Worm (Caenorhabditis elegans) whole organism, L1 larva: ENCODE measurements around the gene ZK643.6.

Source experiments
- C04F5.9 ChIP-seq: sonication (generic microtip); optimal IDR thresholded peaks from 2 replicates; lab custom pipeline; 2016; ENCODE audit warnings: missing genetic modification characterization, missing compliant biosample characterization
- C16A3.4 ChIP-seq: fragments of 150-350 bp; optimal IDR thresholded peaks from 2 replicates; lab custom pipeline; 2014; ENCODE audit warnings: missing biosample characterization, missing genetic modification characterization
- F16B12.6 ChIP-seq: fragments of 150-350 bp; optimal IDR thresholded peaks from 2 replicates; lab custom pipeline; 2014; ENCODE audit warnings: missing biosample characterization, missing genetic modification characterization
- Y116A8C.19 ChIP-seq: sonication (generic microtip); optimal IDR thresholded peaks from 2 replicates; lab custom pipeline; 2016; ENCODE audit warnings: missing compliant biosample characterization, missing genetic modification characterization, borderline replicate concordance
- aly-2 ChIP-seq: fragments of 150-350 bp; optimal IDR thresholded peaks from 2 replicates; lab custom pipeline; 2014; ENCODE audit warnings: missing biosample characterization, missing genetic modification characterization
- ama-1 ChIP-seq: fragments of 150-350 bp; optimal IDR thresholded peaks from 2 replicates; lab custom pipeline; 2014
- blmp-1 ChIP-seq: fragments of 150-350 bp; optimal IDR thresholded peaks from 2 replicates; lab custom pipeline; 2014; ENCODE audit warnings: missing biosample characterization, missing genetic modification characterization
- ceh-82 ChIP-seq, 3 experiments: fragments of 150-350 bp in 1 of 3; sonication (generic microtip) in 2 of 3; optimal IDR thresholded peaks; 2 replicates each; lab custom pipeline; 2014 to 2017; ENCODE audit warnings: missing biosample characterization in 3 of 3, missing genetic modification characterization in 3 of 3
- ceh-88 ChIP-seq: fragments of 200-800 bp; sonication (Bioruptor generic); IDR thresholded peaks from 2 replicates; pipeline ENCODE4 v1.3.6; 2022; ENCODE audit warnings: missing genetic modification characterization, missing compliant biosample characterization
- ces-1 ChIP-seq: fragments of 150-350 bp; optimal IDR thresholded peaks from 2 replicates; lab custom pipeline; 2014; ENCODE audit warnings: missing biosample characterization, missing genetic modification reagents, missing genetic modification characterization
- dpl-1 ChIP-seq, 3 experiments: fragments of 150-350 bp in 2 of 3; sonication (generic microtip) in 1 of 3; optimal IDR thresholded peaks; 2 replicates each; lab custom pipeline; 2014 to 2017; ENCODE audit warnings: missing biosample characterization in 3 of 3, missing genetic modification characterization in 3 of 3, missing genetic modification reagents in 3 of 3
- efl-1 ChIP-seq, 4 experiments: fragments of 150-350 bp; optimal IDR thresholded peaks in 3 of 4; peaks in 1 of 4; 1 replicate in 1 of 4; 2 replicates in 3 of 4; lab custom pipeline; 2014; ENCODE audit warnings: missing biosample characterization in 2 of 4, missing genetic modification characterization in 2 of 4, missing genetic modification reagents in 2 of 4
- elt-2 ChIP-seq: sonication (generic microtip); optimal IDR thresholded peaks from 2 replicates; lab custom pipeline; 2016; ENCODE audit warnings: missing genetic modification characterization, mild to moderate bottlenecking, inconsistent platforms, missing compliant biosample characterization, missing genetic modification reagents
- elt-3 ChIP-seq, 6 experiments: fragments of 150-350 bp in 1 of 6; sonication (generic microtip); optimal IDR thresholded peaks; 2 replicates each; lab custom pipeline; 2017 to 2018; ENCODE audit warnings: missing biosample characterization in 6 of 6, missing genetic modification characterization in 6 of 6, inconsistent platforms in 1 of 6
- fkh-10 ChIP-seq: sonication (generic microtip); optimal IDR thresholded peaks from 2 replicates; lab custom pipeline; 2017; ENCODE audit warnings: missing biosample characterization, missing genetic modification reagents, missing genetic modification characterization
- irx-1 ChIP-seq: sonication (generic microtip); optimal IDR thresholded peaks from 2 replicates; lab custom pipeline; 2016; ENCODE audit warnings: missing genetic modification characterization, missing compliant biosample characterization
- isw-1 ChIP-seq: fragments of 200-800 bp; sonication (Bioruptor generic); IDR thresholded peaks from 2 replicates; pipeline ENCODE4 v1.3.6; 2022; ENCODE audit warnings: missing genetic modification characterization, missing compliant biosample characterization
- jun-1 ChIP-seq: fragments of 150-350 bp; optimal IDR thresholded peaks from 2 replicates; lab custom pipeline; 2014; ENCODE audit warnings: missing biosample characterization, missing genetic modification reagents, missing genetic modification characterization
- lin-13 ChIP-seq: fragments of 150-350 bp; optimal IDR thresholded peaks from 2 replicates; lab custom pipeline; 2014; ENCODE audit warnings: missing biosample characterization, missing genetic modification reagents, missing genetic modification characterization
- lin-14 ChIP-seq: fragments of 200-800 bp; sonication (Bioruptor generic); optimal IDR thresholded peaks from 2 replicates; lab custom pipeline; 2018; ENCODE audit warnings: mild to moderate bottlenecking, missing genetic modification characterization, moderate library complexity, missing compliant biosample characterization
- lir-3 ChIP-seq: sonication (generic microtip); optimal IDR thresholded peaks from 2 replicates; lab custom pipeline; 2016; ENCODE audit warnings: mild to moderate bottlenecking, missing genetic modification characterization, moderate library complexity, missing compliant biosample characterization; ENCODE audit not compliant: poor library complexity
- lsy-2 ChIP-seq, 2 experiments: fragments of 150-350 bp; optimal IDR thresholded peaks; 2 replicates each; lab custom pipeline; 2014; ENCODE audit warnings: missing biosample characterization in 2 of 2, missing genetic modification characterization in 2 of 2
- mep-1 ChIP-seq: fragments of 150-350 bp; optimal IDR thresholded peaks from 2 replicates; lab custom pipeline; 2014; ENCODE audit warnings: missing biosample characterization, missing genetic modification characterization
- nhr-11 ChIP-seq: fragments of 150-350 bp; optimal IDR thresholded peaks from 2 replicates; lab custom pipeline; 2014; ENCODE audit warnings: missing biosample characterization, missing genetic modification characterization
- nhr-20 ChIP-seq: sonication (generic microtip); optimal IDR thresholded peaks from 2 replicates; lab custom pipeline; 2016; ENCODE audit warnings: mild to moderate bottlenecking, missing genetic modification characterization, missing compliant biosample characterization
- nhr-237 ChIP-seq: fragments of 150-350 bp; optimal IDR thresholded peaks from 2 replicates; lab custom pipeline; 2014; ENCODE audit warnings: missing biosample characterization, missing genetic modification characterization
- nhr-47 ChIP-seq: sonication (generic microtip); optimal IDR thresholded peaks from 2 replicates; lab custom pipeline; 2016; ENCODE audit warnings: mild to moderate bottlenecking, missing genetic modification characterization, moderate library complexity, missing compliant biosample characterization
- nhr-71 ChIP-seq: sonication (generic microtip); optimal IDR thresholded peaks from 2 replicates; lab custom pipeline; 2016; ENCODE audit warnings: mild to moderate bottlenecking, missing genetic modification characterization, moderate library complexity, missing compliant biosample characterization
- nhr-76 ChIP-seq: sonication (generic microtip); optimal IDR thresholded peaks from 2 replicates; lab custom pipeline; 2017; ENCODE audit warnings: missing biosample characterization, missing genetic modification characterization
- nhr-77 ChIP-seq: fragments of 150-350 bp; optimal IDR thresholded peaks from 2 replicates; lab custom pipeline; 2014; ENCODE audit warnings: missing biosample characterization, missing genetic modification characterization
- nhr-85 ChIP-seq: sonication (generic microtip); peaks from one replicate; lab custom pipeline; 2016; ENCODE audit warnings: missing genetic modification characterization, inconsistent platforms, missing compliant biosample characterization
- skn-1 ChIP-seq: fragments of 150-350 bp; optimal IDR thresholded peaks from 2 replicates; lab custom pipeline; 2014; ENCODE audit warnings: missing biosample characterization, missing genetic modification characterization
- snu-23 ChIP-seq: sonication (generic microtip); optimal IDR thresholded peaks from 2 replicates; lab custom pipeline; 2016; ENCODE audit warnings: missing genetic modification characterization, missing compliant biosample characterization
- unc-130 ChIP-seq: fragments of 150-350 bp; optimal IDR thresholded peaks from 2 replicates; lab custom pipeline; 2017; ENCODE audit warnings: missing biosample characterization, missing genetic modification characterization, inconsistent platforms
- unc-86 ChIP-seq: sonication (generic microtip); optimal IDR thresholded peaks from 2 replicates; lab custom pipeline; 2016; ENCODE audit warnings: missing genetic modification characterization, missing compliant biosample characterization

ZK643.6 gene

ce11 chrIII:8926512-8926911, 34.1 kb downstream of the ZK643.6 start (continued):
- TF ChIP-seq nhr-11 (tag; lab: Kevin White, UChicago) (no peak), mep-1 (tag; lab: Kevin White, UChicago) (peak; percentile 33), dpl-1 (GFP tag; optimal IDR thresholded peaks at IDR 0.05; lab: Kevin White, UChicago) (peak in 2 of 3 experiments; percentile 6 to 26), ceh-82 (tag; optimal IDR thresholded peaks at IDR 0.05; lab: Kevin White, UChicago) (no peak), lin-13 (no peak), nhr-76 (tag; lab: Kevin White, UChicago) (no peak), nhr-71 (tag; lab: Kevin White, UChicago) (peak; percentile 13), C04F5.9 (tag; lab: Kevin White, UChicago) (no peak), jun-1 (no peak)
- TF ChIP-seq, all 84 proteins: peak for 7

- TF ChIP-seq nhr-85 (tag; lab: Kevin White, UChicago) (peak; percentile 51), nhr-77 (tag; lab: Kevin White, UChicago) (no peak), blmp-1 (tag; lab: Kevin White, UChicago) (peak; percentile 31)
- TF ChIP-seq, all 84 proteins: peak for 2
Measured at ce11 chrIII:8925539-8925938, 35.0 kb downstream of the ZK643.6 start.

ce11 chrIII:8923937-8924336, 36.6 kb downstream of the ZK643.6 start, which contains the start of gene ZK637.12:
Gene ZK637.12, plus strand, starts transcription at chrIII:8924237.
- TF ChIP-seq lir-3 (no peak), ceh-88 (GFP tag; lab: Robert Waterston, UW) (no peak), fkh-10 (GFP tag; lab: Kevin White, UChicago) (no peak), unc-86 (tag; lab: Kevin White, UChicago) (no peak), isw-1 (GFP tag; lab: Robert Waterston, UW) (no peak), ama-1 (lab: Kevin White, UChicago) (no peak), nhr-237 (tag; lab: Kevin White, UChicago) (no peak), efl-1 (optimal IDR thresholded peaks at IDR 0.05; lab: Kevin White, UChicago) (no peak), efl-1 (GFP tag; optimal IDR thresholded peaks at IDR 0.05 in 1 of 2; lab: Kevin White, UChicago) (no peak), lsy-2 (tag; optimal IDR thresholded peaks at IDR 0.05; lab: Kevin White, UChicago) (no peak), ces-1 (GFP tag; lab: Kevin White, UChicago) (no peak), F16B12.6 (no peak), unc-130 (tag; lab: Kevin White, UChicago) (no peak), elt-2 (tag; lab: Kevin White, UChicago) (no peak), irx-1 (tag; lab: Kevin White, UChicago) (no peak)

ce11 chrIII:8923240-8923734, 37.3 kb downstream of the ZK643.6 start, which contains the start of gene glb-1:
Gene glb-1, minus strand, starts transcription at chrIII:8923290.
- no peak for TF ChIP-seq C16A3.4 (tag; lab: Kevin White, UChicago)
- TF ChIP-seq nhr-85 (tag; lab: Kevin White, UChicago): peak; percentile 81
- TF ChIP-seq snu-23 (GFP tag; lab: Kevin White, UChicago): peak; percentile 30
- TF ChIP-seq lin-14 (GFP tag; lab: Kevin White, UChicago): peak; percentile 72
- peak in 2 of 3 experiments; percentile 8 to 25 for TF ChIP-seq dpl-1 (GFP tag; optimal IDR thresholded peaks at IDR 0.05; lab: Kevin White, UChicago)
- no peak for TF ChIP-seq nhr-47
- TF ChIP-seq mep-1 (tag; lab: Kevin White, UChicago): peak; percentile 35
- peak; percentile 17 for TF ChIP-seq lsy-2 (tag; optimal IDR thresholded peaks at IDR 0.05; lab: Kevin White, UChicago)
- no peak for TF ChIP-seq aly-2 (tag; lab: Kevin White, UChicago)
- TF ChIP-seq nhr-20 (tag; lab: Kevin White, UChicago): peak; percentile 67
- TF ChIP-seq skn-1: peak; percentile 85
- peak in 1 of 2 experiments; percentile 2 for TF ChIP-seq efl-1 (optimal IDR thresholded peaks at IDR 0.05; lab: Kevin White, UChicago)
- no peak for TF ChIP-seq efl-1 (GFP tag; optimal IDR thresholded peaks at IDR 0.05 in 1 of 2; lab: Kevin White, UChicago)
- peak; percentile 69 for TF ChIP-seq blmp-1 (tag; lab: Kevin White, UChicago)
- no peak for TF ChIP-seq Y116A8C.19 (tag; lab: Kevin White, UChicago)
- TF ChIP-seq elt-3 (tag; optimal IDR thresholded peaks at IDR 0.05; lab: Kevin White, UChicago): peak in 1 of 6 experiments; percentile 3
- TF ChIP-seq nhr-71 (tag; lab: Kevin White, UChicago): peak; percentile 3
- no peak for TF ChIP-seq ceh-88 (GFP tag; lab: Robert Waterston, UW)
